Worm (Caenorhabditis elegans): ENCODE data around the gene let-767.

The let-767 gene

DNA sequence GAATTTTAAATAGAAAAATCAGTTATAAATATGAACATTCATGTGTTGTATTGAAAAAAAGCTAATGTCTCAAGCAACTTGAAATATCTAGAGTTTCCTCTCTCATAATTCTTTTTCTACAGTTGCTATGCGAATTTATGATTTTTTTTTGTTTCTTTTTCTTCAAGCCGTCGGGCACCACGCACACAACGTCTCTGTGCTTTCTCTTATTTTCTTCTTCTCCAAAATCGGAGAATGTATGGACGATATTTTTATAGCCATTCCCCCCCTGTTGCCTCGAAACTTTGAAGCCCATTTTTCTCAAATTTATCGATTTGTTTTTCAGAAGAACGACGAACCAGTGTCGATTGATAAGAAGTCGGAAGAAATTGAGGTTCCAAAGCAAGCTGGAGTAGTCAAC is 17.0 kb upstream of the let-767 start:
- TF ChIP-seq F13H6.1 (tag; optimal IDR thresholded peaks at IDR 0.05) (no peak), hlh-30 (tag; optimal IDR thresholded peaks at IDR 0.05; ENCODE audit: insufficient read depth) (no peak)

ce11 chrIII:6356007-6356406 is 16.2 kb upstream of the let-767 start:
- TF ChIP-seq unc-55 (GFP tag; optimal IDR thresholded peaks at IDR 0.05) (no peak), npax-4 (tag; optimal IDR thresholded peaks at IDR 0.05) (no peak), ceh-6 (GFP tag; optimal IDR thresholded peaks at IDR 0.05) (no peak), pha-4 (tag; optimal IDR thresholded peaks at IDR 0.05) (no peak), pros-1 (tag; optimal IDR thresholded peaks at IDR 0.05) (no peak), fkh-10 (GFP tag; optimal IDR thresholded peaks at IDR 0.05) (no peak), pha-2 (tag; optimal IDR thresholded peaks at IDR 0.05) (no peak), hlh-6 (tag; optimal IDR thresholded peaks at IDR 0.05) (no peak), ztf-16 (tag; optimal IDR thresholded peaks at IDR 0.05) (no peak), mec-3 (tag; optimal IDR thresholded peaks at IDR 0.05; ENCODE audit: borderline replicate concordance) (no peak), ama-1 (optimal IDR thresholded peaks at IDR 0.05) (no peak), che-1 (tag; optimal IDR thresholded peaks at IDR 0.05) (no peak), unc-86 (tag; optimal IDR thresholded peaks at IDR 0.05) (no peak), ceh-18 (tag; optimal IDR thresholded peaks at IDR 0.05) (no peak), syd-9 (tag; optimal IDR thresholded peaks at IDR 0.05) (no peak), odd-2 (tag; optimal IDR thresholded peaks at IDR 0.05) (no peak), hlh-8 (tag; optimal IDR thresholded peaks at IDR 0.05) (no peak), zip-5 (tag; optimal IDR thresholded peaks at IDR 0.05) (no peak)

DNA sequence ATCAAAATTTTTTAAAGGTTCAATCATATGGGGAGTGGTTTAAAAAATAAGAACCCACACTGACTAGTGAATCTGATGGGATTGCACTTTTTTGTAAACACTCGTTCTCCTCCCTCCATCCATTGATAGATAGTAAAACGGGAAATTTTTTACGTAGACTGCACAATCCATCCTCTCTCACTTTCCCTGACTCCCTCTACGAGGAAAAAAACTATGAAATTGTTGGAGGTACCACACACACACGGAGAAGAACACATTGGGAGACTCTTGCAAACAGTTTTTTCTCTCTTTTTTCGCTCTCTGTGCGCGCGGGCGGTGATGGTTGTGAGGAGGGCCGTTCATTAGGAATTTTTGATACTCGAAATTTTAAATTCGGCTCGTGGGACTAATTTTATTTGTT is 15.6 kb upstream of the let-767 start:
- TF ChIP-seq dmd-4 (tag; optimal IDR thresholded peaks at IDR 0.05; ENCODE audit: borderline replicate concordance) (no peak), nfya-1 (tag; optimal IDR thresholded peaks at IDR 0.05) (no peak), zip-5 (tag; optimal IDR thresholded peaks at IDR 0.05) (no peak), lin-11 (tag; optimal IDR thresholded peaks at IDR 0.05) (no peak), K09A11.1 (tag; optimal IDR thresholded peaks at IDR 0.05; ENCODE audit: insufficient read depth) (no peak), pha-4 (tag; optimal IDR thresholded peaks at IDR 0.05) (no peak), ceh-34 (tag; optimal IDR thresholded peaks at IDR 0.05) (no peak), ceh-45 (GFP tag; IDR thresholded peaks at IDR 0.05) (no peak), pat-9 (tag; optimal IDR thresholded peaks at IDR 0.05) (no peak), mec-3 (tag; optimal IDR thresholded peaks at IDR 0.05; ENCODE audit: borderline replicate concordance) (no peak), madf-2 (tag; optimal IDR thresholded peaks at IDR 0.05) (no peak), ets-4 (tag; optimal IDR thresholded peaks at IDR 0.05) (no peak)

ce11 chrIII:6353084-6353483 is 13.3 kb upstream of the let-767 start, which contains the start of gene akap-1:
akap-1 (plus strand) TSS chrIII:6353384.
- no peak for TF ChIP-seq eyg-1 (tag; optimal IDR thresholded peaks at IDR 0.05)
- no peak for TF ChIP-seq ahr-1 (tag; optimal IDR thresholded peaks at IDR 0.05)
- TF ChIP-seq rnt-1 (tag; optimal IDR thresholded peaks at IDR 0.05), result no peak
- no peak for TF ChIP-seq mec-3 (tag; optimal IDR thresholded peaks at IDR 0.05; ENCODE audit: borderline replicate concordance)
- TF ChIP-seq unc-86 (tag; optimal IDR thresholded peaks at IDR 0.05), result no peak
- TF ChIP-seq nfya-1 (tag; optimal IDR thresholded peaks at IDR 0.05), result no peak
- TF ChIP-seq sdc-2 (tag; optimal IDR thresholded peaks at IDR 0.05), result no peak

DNA sequence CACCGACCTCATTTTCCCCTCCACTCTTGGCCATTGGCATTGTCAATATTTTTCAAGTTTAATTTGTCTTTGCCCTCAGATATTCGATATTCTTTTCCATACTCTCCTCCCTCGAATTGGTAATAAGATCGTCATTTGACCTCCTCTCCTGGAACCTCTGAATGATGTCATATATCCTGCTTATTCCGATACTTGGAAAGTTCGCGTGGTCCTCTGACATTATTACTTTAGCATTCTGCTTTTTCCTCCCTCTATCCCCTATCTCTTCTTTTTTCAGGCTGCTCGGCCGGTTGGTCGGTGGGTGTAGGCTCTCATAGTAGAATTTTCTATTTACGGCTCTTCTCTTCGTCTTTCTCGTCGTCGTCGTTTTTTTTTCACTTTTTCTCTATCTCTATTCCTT is 12.7 kb upstream of the let-767 start:
- no peak for TF ChIP-seq C38D4.7 (GFP tag; optimal IDR thresholded peaks at IDR 0.05)
- TF ChIP-seq mec-3 (tag; optimal IDR thresholded peaks at IDR 0.05; ENCODE audit: borderline replicate concordance), result no peak
- no peak for TF ChIP-seq ztf-16 (tag; optimal IDR thresholded peaks at IDR 0.05)
- TF ChIP-seq unc-86 (tag; optimal IDR thresholded peaks at IDR 0.05), result no peak
- peak; percentile 67 for TF ChIP-seq unc-42 (tag; optimal IDR thresholded peaks at IDR 0.05)
